Worm (Caenorhabditis elegans): ENCODE data around the gene lron-7.
A peak's percentile ranks its signal among the peaks of the same experiment; 100 is the strongest.

The lron-7 gene

DNA sequence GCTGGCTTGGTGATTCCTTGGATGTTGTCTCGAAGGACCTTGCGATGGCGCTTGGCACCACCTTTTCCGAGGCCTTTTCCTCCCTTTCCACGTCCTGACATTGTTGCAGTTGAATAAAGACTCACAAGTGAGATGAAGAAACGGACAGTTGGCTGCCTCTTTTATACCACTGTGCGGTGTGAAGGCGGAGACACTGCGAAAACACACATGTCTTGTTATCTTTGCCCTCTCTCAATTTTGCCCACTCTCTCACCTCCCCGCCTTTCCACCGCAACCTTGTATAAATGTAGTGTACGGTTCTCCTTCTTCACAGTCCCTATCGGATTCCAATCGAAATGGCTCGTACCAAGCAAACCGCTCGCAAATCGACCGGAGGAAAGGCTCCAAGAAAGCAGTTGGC lies 17.8 kb downstream of the lron-7 start, which contains the start of the genes his-38 and his-40:
TSS of gene his-38 (minus strand) at position 101 of the 400 bp plus-strand sequence.
TSS of gene his-40 (plus strand) at position 336 of the 400 bp plus-strand sequence.
- TF ChIP-seq hmg-1.2 (GFP tag; IDR thresholded peaks at IDR 0.05), result peak; percentile 36; the same call in 1 of the 2 replicates
- TF ChIP-seq let-607 (tag; optimal IDR thresholded peaks at IDR 0.05), result no peak

ce11 chrX:7311870-7312269 lies 19.9 kb downstream of the lron-7 start:
- no peak for TF ChIP-seq ceh-27 (GFP tag; optimal IDR thresholded peaks at IDR 0.05)
- peak; percentile 91 for TF ChIP-seq aptf-2 (GFP tag; conservative IDR thresholded peaks at IDR 0.05)
- no peak for TF ChIP-seq Y53F4B.3 (GFP tag; IDR thresholded peaks at IDR 0.05)
- TF ChIP-seq unc-130 (GFP tag; optimal IDR thresholded peaks at IDR 0.05), result no peak
- TF ChIP-seq die-1 (tag; optimal IDR thresholded peaks at IDR 0.05), result no peak
- no peak for TF ChIP-seq nfyb-1 (GFP tag; IDR thresholded peaks at IDR 0.05)
- TF ChIP-seq F55B11.4 (tag; optimal IDR thresholded peaks at IDR 0.05; ENCODE audit: borderline replicate concordance, insufficient read depth), result no peak

ce11 chrX:7313236-7313635 lies 21.3 kb downstream of the lron-7 start:
- no peak for TF ChIP-seq zfh-2 (GFP tag; conservative IDR thresholded peaks at IDR 0.05)
- no peak for TF ChIP-seq zim-3 (tag; optimal IDR thresholded peaks at IDR 0.05)
- no peak for TF ChIP-seq snpc-4 (GFP tag; optimal IDR thresholded peaks at IDR 0.05)
- no peak for TF ChIP-seq snpc-4 (tag; optimal IDR thresholded peaks at IDR 0.05)
- no peak for TF ChIP-seq ztf-6 (GFP tag; IDR thresholded peaks at IDR 0.05)
- no peak for TF ChIP-seq C06A6.2 (GFP tag; conservative IDR thresholded peaks at IDR 0.05)
- TF ChIP-seq ZK185.1 (tag; optimal IDR thresholded peaks at IDR 0.05; ENCODE audit: poor library complexity, severe bottlenecking), result no peak
- TF ChIP-seq attf-6 (GFP tag; IDR thresholded peaks at IDR 0.05), result no peak
- TF ChIP-seq F52B5.7 (tag; optimal IDR thresholded peaks at IDR 0.05), result no peak
- no peak for TF ChIP-seq dpl-1 (GFP tag; optimal IDR thresholded peaks at IDR 0.05)
- TF ChIP-seq hlh-26 (GFP tag; conservative IDR thresholded peaks at IDR 0.05), result no peak
- TF ChIP-seq ceh-100 (GFP tag; IDR thresholded peaks at IDR 0.05), result no peak
- no peak for TF ChIP-seq Y53G8AR.9 (GFP tag; conservative IDR thresholded peaks at IDR 0.05)
- no peak for TF ChIP-seq lin-40 (tag; optimal IDR thresholded peaks at IDR 0.05)
- no peak for TF ChIP-seq nhr-27 (tag; optimal IDR thresholded peaks at IDR 0.05)
- TF ChIP-seq sptf-2 (GFP tag; optimal IDR thresholded peaks at IDR 0.05), result no peak
- TF ChIP-seq F39B2.1 (GFP tag; IDR thresholded peaks at IDR 0.05), result no peak

ce11 chrX:7314564-7314963 lies 22.6 kb downstream of the lron-7 start:
- peak; percentile 3 for TF ChIP-seq tbp1 (GFP tag; optimal IDR thresholded peaks at IDR 0.05)
- no peak for TF ChIP-seq unc-62 (GFP tag; optimal IDR thresholded peaks at IDR 0.05)
- no peak for TF ChIP-seq egl-44 (GFP tag; IDR thresholded peaks at IDR 0.05)
- TF ChIP-seq repo-1 (tag; optimal IDR thresholded peaks at IDR 0.05), result peak; percentile 27
- TF ChIP-seq hmg-20 (GFP tag; IDR thresholded peaks at IDR 0.05), result no peak
- 0 out of 2 replicates have a peak, but pooled peaks have one; percentile 15 for TF ChIP-seq B0336.3 (GFP tag; IDR thresholded peaks at IDR 0.05)
- TF ChIP-seq F10E7.11 (tag; optimal IDR thresholded peaks at IDR 0.05), result no peak
- TF ChIP-seq ztf-3 (GFP tag; optimal IDR thresholded peaks at IDR 0.05), result no peak
- no peak for TF ChIP-seq snpc-1.3 (tag; optimal IDR thresholded peaks at IDR 0.05; ENCODE audit: insufficient read depth)
- no peak for TF ChIP-seq C17E4.6 (GFP tag; IDR thresholded peaks at IDR 0.05)
- TF ChIP-seq lin-40 (tag; optimal IDR thresholded peaks at IDR 0.05), result no peak
- TF ChIP-seq mel-28 (tag; optimal IDR thresholded peaks at IDR 0.05; ENCODE audit: borderline replicate concordance), result no peak
- peak; percentile 21 for TF ChIP-seq nhr-80 (tag; optimal IDR thresholded peaks at IDR 0.05)
- TF ChIP-seq nfya-2 (GFP tag; IDR thresholded peaks at IDR 0.05), result no peak
- no peak for TF ChIP-seq attf-5 (GFP tag; optimal IDR thresholded peaks at IDR 0.05)
- no peak for TF ChIP-seq cebp-2 (GFP tag; IDR thresholded peaks at IDR 0.05)
- TF ChIP-seq rpc-1 (optimal IDR thresholded peaks at IDR 0.05), result no peak
- TF ChIP-seq rpc-1 (tag; optimal IDR thresholded peaks at IDR 0.05), result no peak
